Worm (Caenorhabditis elegans) whole organism, L3 larva: Measurements from ENCODE around the gene bcf-1.

Experiments
- ceh-9 ChIP-seq: sonication (generic microtip); optimal IDR thresholded peaks from 2 replicates; lab custom pipeline; 2018; ENCODE audit warnings: missing biosample characterization, missing genetic modification characterization
- elt-1 ChIP-seq: fragments of 150-350 bp; optimal IDR thresholded peaks from 2 replicates; lab custom pipeline; 2014; ENCODE audit warnings: missing biosample characterization, missing genetic modification characterization
- elt-3 ChIP-seq, 3 experiments: fragments of 150-350 bp in 1 of 3; sonication (generic microtip) in 2 of 3; optimal IDR thresholded peaks; 2 replicates in 2 of 3; 4 replicates in 1 of 3; lab custom pipeline; 2014 to 2017; ENCODE audit warnings: missing biosample characterization in 3 of 3, missing genetic modification characterization in 3 of 3
- fos-1 ChIP-seq: fragments of 150-350 bp; optimal IDR thresholded peaks from 2 replicates; lab custom pipeline; 2014; ENCODE audit warnings: missing biosample characterization, missing genetic modification characterization
- nfya-1 ChIP-seq: sonication (generic microtip); optimal IDR thresholded peaks from 2 replicates; lab custom pipeline; 2017; ENCODE audit warnings: missing genetic modification characterization, mild to moderate bottlenecking, missing compliant biosample characterization, antibody characterized with exemption, moderate library complexity; ENCODE audit not compliant: insufficient read depth
- nhr-237 ChIP-seq: fragments of 150-350 bp; optimal IDR thresholded peaks from 2 replicates; lab custom pipeline; 2014; ENCODE audit warnings: missing biosample characterization, missing genetic modification characterization
- nhr-76 ChIP-seq: fragments of 150-350 bp; sonication (generic microtip); optimal IDR thresholded peaks from 5 replicates; lab custom pipeline; 2014; ENCODE audit warnings: missing biosample characterization, missing genetic modification characterization
- nhr-77 ChIP-seq: fragments of 150-350 bp; optimal IDR thresholded peaks from 2 replicates; lab custom pipeline; 2014; ENCODE audit warnings: missing biosample characterization, missing genetic modification characterization
- pha-4 ChIP-seq: fragments of 150-350 bp; optimal IDR thresholded peaks from 2 replicates; lab custom pipeline; 2014; ENCODE audit warnings: missing biosample characterization, missing genetic modification reagents, missing genetic modification characterization
- tbx-2 ChIP-seq: sonication (generic microtip); optimal IDR thresholded peaks from 2 replicates; lab custom pipeline; 2016; ENCODE audit warnings: mild to moderate bottlenecking, missing genetic modification characterization, missing compliant biosample characterization
- ztf-11 ChIP-seq: fragments of 150-350 bp; optimal IDR thresholded peaks from 2 replicates; lab custom pipeline; 2014; ENCODE audit warnings: missing biosample characterization, missing genetic modification characterization

DNA sequence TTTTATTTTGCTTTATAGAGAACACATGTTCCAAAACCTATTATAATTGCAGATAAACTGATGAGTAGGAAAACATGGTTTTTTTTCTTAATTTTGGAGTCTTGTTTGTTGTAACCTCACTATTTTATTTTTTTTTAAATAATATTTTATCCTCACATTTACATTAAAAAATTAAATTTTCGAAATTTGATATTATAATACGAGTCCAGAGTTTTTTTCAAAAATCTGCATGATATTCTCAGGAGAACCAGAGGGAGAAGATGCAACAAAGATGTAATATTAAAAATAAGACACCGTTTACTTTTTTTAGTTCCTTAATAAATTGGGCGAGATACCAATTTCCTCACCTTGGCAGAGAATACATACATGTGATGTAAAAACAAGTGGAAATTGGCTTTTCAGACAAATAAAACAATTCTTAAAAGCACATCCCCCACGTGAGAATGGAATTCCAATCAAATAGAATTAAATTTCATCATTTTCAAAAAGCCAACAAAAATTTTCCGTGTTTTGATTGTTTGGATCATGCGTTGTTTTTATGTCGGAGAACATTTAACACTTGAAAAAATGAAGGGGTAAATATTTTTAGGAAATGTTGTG is 22.8 kb downstream of the bcf-1 start:
- TF ChIP-seq elt-1 (no peak), ceh-9 (tag; lab: Kevin White, UChicago) (no peak), nhr-77 (tag; lab: Kevin White, UChicago) (no peak), fos-1 (tag; lab: Kevin White, UChicago) (no peak), nfya-1 (no peak), pha-4 (no peak), nhr-237 (no peak), elt-3 (tag; optimal IDR thresholded peaks at IDR 0.05; lab: Kevin White, UChicago) (no peak), nhr-76 (tag; lab: Kevin White, UChicago) (no peak), ztf-11 (tag; lab: Kevin White, UChicago) (no peak), tbx-2 (tag; lab: Kevin White, UChicago) (no peak)
